Worm (Caenorhabditis elegans) whole organism, late embryonic: ENCODE results near the gene R01H2.2.

Experiments
- fkh-10 ChIP-seq: fragments of 150-350 bp; optimal IDR thresholded peaks from 2 replicates; lab custom pipeline; 2014; ENCODE audit warnings: missing biosample characterization, missing genetic modification reagents, missing genetic modification characterization
- pqm-1 ChIP-seq: sonication (generic microtip); optimal IDR thresholded peaks from 2 replicates; lab custom pipeline; 2016; ENCODE audit warnings: missing genetic modification characterization, missing compliant biosample characterization
- sox-4 ChIP-seq: sonication (generic microtip); optimal IDR thresholded peaks from 2 replicates; lab custom pipeline; 2017; ENCODE audit warnings: mild to moderate bottlenecking, missing genetic modification characterization, inconsistent platforms, missing compliant biosample characterization

DNA sequence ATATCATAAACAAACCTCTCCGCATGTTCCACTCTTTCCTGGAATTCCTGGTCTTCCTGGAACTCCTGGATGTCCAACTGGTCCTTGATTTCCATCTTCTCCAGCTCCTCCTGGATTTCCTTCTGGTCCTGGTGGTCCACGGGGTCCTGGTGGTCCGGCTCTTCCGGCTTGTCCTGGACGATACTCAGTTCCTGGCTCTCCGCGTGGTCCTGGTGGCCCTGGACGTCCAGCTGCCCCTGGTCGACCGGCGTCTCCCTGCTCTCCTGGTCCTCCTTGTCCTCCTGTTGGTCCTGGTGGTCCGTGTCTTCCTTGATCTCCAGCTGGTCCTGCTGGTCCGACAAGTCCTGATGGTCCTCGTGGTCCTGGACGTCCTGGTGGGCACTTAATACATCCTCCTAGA, 36.6 kb upstream of the R01H2.2 start:
- TF ChIP-seq pqm-1 (no peak), sox-4 (no peak), fkh-10 (no peak)
